Worm (Caenorhabditis elegans): ENCODE measurements around the gene F26F2.8.
"Not testable (repeated sequence)": the region's sequence is repeated elsewhere in the genome, so short reads cannot be mapped to it uniquely, and the experiment has no call there.

Gene F26F2.8

ce11 chrV:20556260-20556659, 23.1 kb upstream of the F26F2.8 start, which contains the start of gene Y38H6C.23:
Gene Y38H6C.23, minus strand, starts transcription at chrV:20556360.
- TF ChIP-seq nfya-1 (tag; optimal IDR thresholded peaks at IDR 0.05; ENCODE audit: insufficient read depth) (no peak), unc-39 (tag; optimal IDR thresholded peaks at IDR 0.05) (no peak), ceh-16 (tag; optimal IDR thresholded peaks at IDR 0.05) (no peak), unc-62 (GFP tag; optimal IDR thresholded peaks at IDR 0.05) (no peak), skn-1 (tag; optimal IDR thresholded peaks at IDR 0.05) (no peak), nhr-28 (tag; optimal IDR thresholded peaks at IDR 0.05) (no peak)

ce11 chrV:20558270-20558669, 21.1 kb upstream of the F26F2.8 start, which contains the start of gene abf-4:
Gene abf-4, minus strand, starts transcription at chrV:20558370.
- TF ChIP-seq nhr-11 (tag; optimal IDR thresholded peaks at IDR 0.05) = no peak

ce11 chrV:20561795-20562194, 17.6 kb upstream of the F26F2.8 start, which contains the start of gene F26F2.1:
Gene F26F2.1, minus strand, starts transcription at chrV:20561895.
- TF ChIP-seq fkh-10 (GFP tag; optimal IDR thresholded peaks at IDR 0.05) (no peak), nhr-23 (tag; optimal IDR thresholded peaks at IDR 0.05) (no peak), nhr-28 (tag; optimal IDR thresholded peaks at IDR 0.05) (no peak), ceh-28 (tag; optimal IDR thresholded peaks at IDR 0.05) (no peak), lsy-12 (tag; optimal IDR thresholded peaks at IDR 0.05) (no peak), mdl-1 (tag; optimal IDR thresholded peaks at IDR 0.05) (no peak)

- TF ChIP-seq snpc-4, pqm-1, egl-27 (tag; optimal IDR thresholded peaks at IDR 0.05): not testable (repeated sequence)
These were observed 15.3 kb upstream of the F26F2.8 start, which contains the start of gene F26F2.13 for ce11 chrV:20564054-20564453. Gene F26F2.13, plus strand, starts transcription at chrV:20564354.

ce11 chrV:20566454-20566853, 12.9 kb upstream of the F26F2.8 start, which contains the start of gene F26F2.3:
Gene F26F2.3, minus strand, starts transcription at chrV:20566554.
- TF ChIP-seq snpc-4 (tag; optimal IDR thresholded peaks at IDR 0.05) (no peak), daf-12 (tag; optimal IDR thresholded peaks at IDR 0.05) (no peak), aly-2 (tag; optimal IDR thresholded peaks at IDR 0.05) (no peak), nhr-28 (tag; optimal IDR thresholded peaks at IDR 0.05) (no peak), elt-2 (tag; optimal IDR thresholded peaks at IDR 0.05) (no peak), zag-1 (tag; optimal IDR thresholded peaks at IDR 0.05) (no peak), hmg-11 (tag; optimal IDR thresholded peaks at IDR 0.05) (no peak), fkh-10 (GFP tag; optimal IDR thresholded peaks at IDR 0.05) (no peak), R02D3.7 (tag; optimal IDR thresholded peaks at IDR 0.05) (no peak), lin-15B (tag; optimal IDR thresholded peaks at IDR 0.05) (no peak), unc-62 (GFP tag; optimal IDR thresholded peaks at IDR 0.05) (no peak)

- not testable (repeated sequence) for TF ChIP-seq ztf-11, unc-39, ztf-4 (tag; optimal IDR thresholded peaks at IDR 0.05)
These were observed 10.4 kb upstream of the F26F2.8 start, which contains the start of gene F26F2.4 for ce11 chrV:20568995-20569394. Gene F26F2.4, plus strand, starts transcription at chrV:20569295.

- TF ChIP-seq nhr-12 (tag; optimal IDR thresholded peaks at IDR 0.05) (no peak), nhr-67 (tag; optimal IDR thresholded peaks at IDR 0.05) (no peak), unc-39 (tag; optimal IDR thresholded peaks at IDR 0.05) (no peak), nhr-76 (tag; optimal IDR thresholded peaks at IDR 0.05) (no peak), sea-2 (GFP tag; optimal IDR thresholded peaks at IDR 0.05) (no peak), zag-1 (tag; optimal IDR thresholded peaks at IDR 0.05) (no peak), snpc-4 (tag; optimal IDR thresholded peaks at IDR 0.05) (no peak), unc-62 (GFP tag; optimal IDR thresholded peaks at IDR 0.05) (no peak), elt-3 (tag; optimal IDR thresholded peaks at IDR 0.05) (no peak), nhr-23 (tag; optimal IDR thresholded peaks at IDR 0.05) (no peak), fkh-2 (tag; optimal IDR thresholded peaks at IDR 0.05) (no peak), lin-15B (tag; optimal IDR thresholded peaks at IDR 0.05) (no peak), pha-4 (tag; optimal IDR thresholded peaks at IDR 0.05) (no peak), nhr-25 (tag; optimal IDR thresholded peaks at IDR 0.05) (no peak), R02D3.7 (tag; optimal IDR thresholded peaks at IDR 0.05) (no peak)
These were observed 6.0 kb upstream of the F26F2.8 start, which contains the start of gene F26F2.5 for ce11 chrV:20573392-20573791. Gene F26F2.5, plus strand, starts transcription at chrV:20573692.

Measured in whole organism, L3 larva.